Fruit fly (Drosophila melanogaster) whole organism, embryonic: Measurements from ENCODE around the gene CG42827.
A peak's percentile ranks its signal among the peaks of the same experiment; 100 is the strongest.

Experiments used
- Atf3 ChIP-seq: fragments of 200-800 bp; sonication (Bioruptor generic); optimal IDR thresholded peaks from 3 replicates; lab custom pipeline; 2016; ENCODE audit warnings: missing biosample characterization, missing genetic modification characterization
- Atf6 ChIP-seq: fragments of 200-800 bp; sonication (Bioruptor generic); IDR thresholded peaks from 2 replicates; pipeline ENCODE4 v1.3.6; 2022; ENCODE audit warnings: missing biosample characterization, missing genetic modification characterization
- CG11093 ChIP-seq: fragments of 200-800 bp; sonication (Bioruptor generic); IDR thresholded peaks from 3 replicates; pipeline ENCODE4 v1.3.6; 2022; ENCODE audit warnings: missing biosample characterization, missing genetic modification characterization
- CG12744 ChIP-seq: fragments of 200-800 bp; sonication (Bioruptor generic); optimal IDR thresholded peaks from 2 replicates; lab custom pipeline; 2016; ENCODE audit warnings: missing biosample characterization, missing genetic modification characterization
- CG14050 ChIP-seq: fragments of 200-800 bp; sonication (Bioruptor generic); IDR thresholded peaks from 3 replicates; pipeline ENCODE4 v1.3.6; 2022; ENCODE audit warnings: missing biosample characterization, missing genetic modification characterization
- CG15269 ChIP-seq: fragments of 200-800 bp; sonication (Bioruptor generic); optimal IDR thresholded peaks from 2 replicates; lab custom pipeline; 2018; ENCODE audit warnings: missing biosample characterization, mild to moderate bottlenecking, missing genetic modification characterization, moderate library complexity
- CG15514 ChIP-seq: fragments of 200-800 bp; sonication (Bioruptor generic); optimal IDR thresholded peaks from 3 replicates; lab custom pipeline; 2017; ENCODE audit warnings: missing biosample characterization, missing genetic modification characterization, mild to moderate bottlenecking, moderate library complexity, missing genetic modification reagents
- CG1602 ChIP-seq: fragments of 200-800 bp; sonication (Bioruptor generic); optimal IDR thresholded peaks from 3 replicates; lab custom pipeline; 2016; ENCODE audit warnings: missing biosample characterization, missing genetic modification characterization
- CG17359 ChIP-seq: fragments of 200-800 bp; sonication (Bioruptor generic); optimal IDR thresholded peaks from 3 replicates; lab custom pipeline; 2018; ENCODE audit warnings: missing biosample characterization, mild to moderate bottlenecking, missing genetic modification characterization, moderate library complexity
- CG18476 ChIP-seq: fragments of 200-800 bp; sonication (Bioruptor generic); optimal IDR thresholded peaks from 2 replicates; lab custom pipeline; 2016; ENCODE audit warnings: missing biosample characterization, mild to moderate bottlenecking, missing genetic modification characterization
- CG18619 ChIP-seq: fragments of 200-800 bp; sonication (Bioruptor generic); optimal IDR thresholded peaks from 3 replicates; lab custom pipeline; 2017; ENCODE audit warnings: missing biosample characterization, mild to moderate bottlenecking, missing genetic modification characterization
- CG2889 ChIP-seq: fragments of 200-800 bp; sonication (Bioruptor generic); IDR thresholded peaks from 3 replicates; pipeline ENCODE4 v1.3.6; 2022; ENCODE audit warnings: missing biosample characterization, missing genetic modification characterization
- CG30020 ChIP-seq: fragments of 200-800 bp; optimal IDR thresholded peaks from 2 replicates; lab custom pipeline; 2019; ENCODE audit warnings: missing biosample characterization, mild to moderate bottlenecking, missing genetic modification characterization, moderate library complexity
- CG4404 ChIP-seq: fragments of 200-800 bp; sonication (Bioruptor generic); IDR thresholded peaks from 2 replicates; pipeline ENCODE4 v1.3.6; 2022; ENCODE audit warnings: missing biosample characterization, missing genetic modification characterization
- CG5180 ChIP-seq: fragments of 200-800 bp; sonication (Bioruptor generic); optimal IDR thresholded peaks from 3 replicates; lab custom pipeline; 2017; ENCODE audit warnings: missing biosample characterization, missing genetic modification characterization, mild to moderate bottlenecking, moderate library complexity, missing genetic modification reagents
- CG7963 ChIP-seq: fragments of 200-800 bp; sonication (Bioruptor generic); IDR thresholded peaks from 3 replicates; pipeline ENCODE4 v1.3.6; 2022; ENCODE audit warnings: missing biosample characterization, missing genetic modification characterization; ENCODE audit not compliant: partially characterized antibody
- CG8089 ChIP-seq: fragments of 200-800 bp; sonication (Bioruptor generic); optimal IDR thresholded peaks from 3 replicates; lab custom pipeline; 2016; ENCODE audit warnings: missing biosample characterization, missing genetic modification characterization
- CG9817 ChIP-seq: fragments of 200-800 bp; sonication (Bioruptor generic); optimal IDR thresholded peaks from 2 replicates; lab custom pipeline; 2018; ENCODE audit warnings: missing biosample characterization, mild to moderate bottlenecking, missing genetic modification characterization, moderate library complexity
- Dad ChIP-seq: fragments of 200-800 bp; sonication (Bioruptor generic); optimal IDR thresholded peaks from 3 replicates; lab custom pipeline; 2016; ENCODE audit warnings: missing biosample characterization, missing genetic modification characterization
- Dbx ChIP-seq: fragments of 200-800 bp; sonication (Bioruptor generic); IDR thresholded peaks from 3 replicates; pipeline ENCODE4 v1.3.6; 2022; ENCODE audit warnings: missing biosample characterization, missing genetic modification characterization
- ERR ChIP-seq: fragments of 200-800 bp; sonication (Bioruptor generic); optimal IDR thresholded peaks from 2 replicates; lab custom pipeline; 2016; ENCODE audit warnings: missing biosample characterization, missing genetic modification characterization
- GATAe ChIP-seq: fragments of 200-800 bp; sonication (Bioruptor generic); conservative IDR thresholded peaks from 2 replicates; pipeline ENCODE4 v1.3.6; 2022; ENCODE audit warnings: missing biosample characterization, missing genetic modification characterization
- HLH3B ChIP-seq: fragments of 200-800 bp; sonication (Bioruptor generic); IDR thresholded peaks from 2 replicates; pipeline ENCODE4 v1.3.6; 2022; ENCODE audit warnings: missing biosample characterization, missing genetic modification characterization
- Hr39 ChIP-seq: fragments of >200 bp; optimal IDR thresholded peaks from 2 replicates; lab custom pipeline; 2017
- Kr ChIP-seq: fragments of 200-800 bp; sonication (Bioruptor generic); optimal IDR thresholded peaks from 2 replicates; lab custom pipeline; 2017; ENCODE audit warnings: missing biosample characterization, mild to moderate bottlenecking, missing genetic modification characterization
- Lpt ChIP-seq: fragments of >200 bp; optimal IDR thresholded peaks from 2 replicates; lab custom pipeline; 2018; ENCODE audit warnings: missing biosample characterization, missing genetic modification characterization
- Nf-YB ChIP-seq: fragments of 200-800 bp; sonication (Bioruptor generic); optimal IDR thresholded peaks from 3 replicates; lab custom pipeline; 2019; ENCODE audit warnings: missing biosample characterization, mild to moderate bottlenecking, missing genetic modification characterization, moderate library complexity
- Opbp ChIP-seq: fragments of 200-800 bp; sonication (Bioruptor generic); IDR thresholded peaks from 3 replicates; pipeline ENCODE4 v1.3.6; 2022; ENCODE audit warnings: missing biosample characterization, missing genetic modification characterization; ENCODE audit not compliant: partially characterized antibody
- Pdp1 ChIP-seq, 2 experiments: fragments of 200-800 bp; sonication (Bioruptor generic); optimal IDR thresholded peaks; 3 replicates each; lab custom pipeline; 2016; ENCODE audit warnings: missing biosample characterization in 2 of 2, missing genetic modification characterization in 2 of 2, mild to moderate bottlenecking in 1 of 2, moderate library complexity in 1 of 2
- Ptx1 ChIP-seq: fragments of 200-800 bp; sonication (Bioruptor generic); IDR thresholded peaks from 2 replicates; pipeline ENCODE4 v1.3.6; 2022; ENCODE audit warnings: missing biosample characterization, missing genetic modification characterization
- Rfx ChIP-seq: fragments of 200-800 bp; sonication (Bioruptor generic); IDR thresholded peaks from 2 replicates; pipeline ENCODE4 v1.3.6; 2022; ENCODE audit warnings: missing biosample characterization, missing genetic modification characterization
- TFAM ChIP-seq: fragments of 200-800 bp; sonication (Bioruptor generic); optimal IDR thresholded peaks from 2 replicates; lab custom pipeline; 2017; ENCODE audit warnings: missing biosample characterization, missing genetic modification characterization, inconsistent platforms
- ap ChIP-seq: fragments of 200-800 bp; sonication (Bioruptor generic); IDR thresholded peaks from 2 replicates; pipeline ENCODE4 v1.3.6; 2022; ENCODE audit warnings: missing biosample characterization, missing genetic modification characterization
- bbx ChIP-seq: fragments of 200-800 bp; sonication (Bioruptor generic); IDR thresholded peaks from 2 replicates; pipeline ENCODE4 v1.3.6; 2022; ENCODE audit warnings: missing biosample characterization, missing genetic modification characterization; ENCODE audit not compliant: partially characterized antibody
- bcd ChIP-seq: fragments of 200-800 bp; sonication (Bioruptor generic); optimal IDR thresholded peaks from 2 replicates; lab custom pipeline; 2017; ENCODE audit warnings: missing biosample characterization, mild to moderate bottlenecking, missing genetic modification characterization
- bsh ChIP-seq, 2 experiments: fragments of 200-800 bp; sonication (Bioruptor generic); optimal IDR thresholded peaks; 2 replicates each; lab custom pipeline; 2017 to 2018; ENCODE audit warnings: mild to moderate bottlenecking in 2 of 2, missing biosample characterization in 2 of 2, missing genetic modification characterization in 2 of 2, moderate library complexity in 1 of 2
- caup ChIP-seq: fragments of 200-800 bp; sonication (Bioruptor generic); optimal IDR thresholded peaks from 3 replicates; lab custom pipeline; 2017; ENCODE audit warnings: missing biosample characterization, mild to moderate bottlenecking, missing genetic modification characterization, moderate library complexity; ENCODE audit not compliant: severe bottlenecking
- dimm ChIP-seq: fragments of 200-800 bp; sonication (Bioruptor generic); IDR thresholded peaks from 2 replicates; pipeline ENCODE4 v1.3.6; 2022; ENCODE audit warnings: missing biosample characterization, missing genetic modification characterization
- fru ChIP-seq: fragments of >200 bp; optimal IDR thresholded peaks from 2 replicates; lab custom pipeline; 2017
- gcm2 ChIP-seq: fragments of 200-800 bp; sonication (Bioruptor generic); optimal IDR thresholded peaks from 2 replicates; lab custom pipeline; 2016; ENCODE audit warnings: missing biosample characterization, missing genetic modification characterization
- gem ChIP-seq: fragments of 200-800 bp; sonication (Bioruptor generic); optimal IDR thresholded peaks from 2 replicates; lab custom pipeline; 2019; ENCODE audit warnings: missing biosample characterization, mild to moderate bottlenecking, missing genetic modification characterization, moderate library complexity
- hth ChIP-seq: fragments of >200 bp; optimal IDR thresholded peaks from 2 replicates; lab custom pipeline; 2017; ENCODE audit warnings: inconsistent platforms
- kni ChIP-seq: fragments of 200-800 bp; sonication (Bioruptor generic); optimal IDR thresholded peaks from 3 replicates; lab custom pipeline; 2017; ENCODE audit warnings: mild to moderate bottlenecking, missing biosample characterization, missing genetic modification reagents, missing genetic modification characterization
- oc ChIP-seq: fragments of 200-800 bp; sonication (Bioruptor generic); optimal IDR thresholded peaks from 2 replicates; lab custom pipeline; 2018; ENCODE audit warnings: missing biosample characterization, mild to moderate bottlenecking, missing genetic modification characterization, moderate library complexity
- pnt ChIP-seq: fragments of 200-800 bp; sonication (Bioruptor generic); optimal IDR thresholded peaks from 3 replicates; lab custom pipeline; 2016; ENCODE audit warnings: missing biosample characterization, missing genetic modification characterization
- ranshi ChIP-seq: fragments of 200-800 bp; sonication (Bioruptor generic); IDR thresholded peaks from 2 replicates; pipeline ENCODE4 v1.3.6; 2022; ENCODE audit warnings: missing biosample characterization, missing genetic modification characterization
- row ChIP-seq: fragments of 200-800 bp; sonication (Bioruptor generic); IDR thresholded peaks from 3 replicates; pipeline ENCODE4 v1.3.6; 2022; ENCODE audit warnings: missing biosample characterization, missing genetic modification characterization
- stc ChIP-seq: fragments of 200-800 bp; sonication (Bioruptor generic); IDR thresholded peaks from 2 replicates; pipeline ENCODE4 v1.3.6; 2022; ENCODE audit warnings: missing biosample characterization, missing genetic modification characterization
- trh ChIP-seq: fragments of 200-800 bp; sonication (Bioruptor generic); optimal IDR thresholded peaks from 2 replicates; lab custom pipeline; 2016; ENCODE audit warnings: missing biosample characterization, missing genetic modification characterization
- vfl ChIP-seq: fragments of 200-800 bp; sonication (Bioruptor generic); optimal IDR thresholded peaks from 2 replicates; lab custom pipeline; 2016; ENCODE audit warnings: missing biosample characterization, missing genetic modification characterization
- zen2 ChIP-seq: fragments of 200-800 bp; sonication (Bioruptor generic); IDR thresholded peaks from 3 replicates; pipeline ENCODE4 v1.3.6; 2022; ENCODE audit warnings: missing biosample characterization, missing genetic modification characterization; ENCODE audit not compliant: partially characterized antibody

CG42827 gene

DNA sequence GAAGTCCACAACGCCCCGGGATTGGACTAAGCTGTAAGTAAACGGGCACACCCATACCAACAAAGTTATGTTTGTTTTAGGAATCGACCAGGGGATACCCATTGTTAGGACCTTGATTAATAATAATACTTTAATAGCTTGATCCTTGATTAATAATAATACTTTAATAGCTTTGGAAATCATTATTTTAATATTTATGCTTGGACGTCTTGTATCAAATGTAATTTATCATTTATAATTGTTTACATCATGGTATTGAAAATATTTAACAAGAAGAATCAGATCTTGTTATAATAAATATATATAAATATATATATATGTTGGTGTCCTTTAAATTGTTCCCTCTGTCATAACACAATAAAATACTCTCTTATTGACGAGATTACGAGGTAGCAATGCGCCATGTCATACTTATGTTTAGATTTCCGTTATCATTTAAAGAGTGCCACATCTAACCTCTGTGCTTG, 15.8 kb upstream of the CG42827 start (continued):
- TF ChIP-seq CG15514 (peak; percentile 33), CG2889 (peak; percentile 61; the same call in 1 of the 3 replicates), oc (tag; lab: Kevin White, UChicago) (peak; percentile 92), ranshi (GFP tag; lab: Robert Waterston, UW) (peak; percentile 80), CG18476 (peak; percentile 34), kni (GFP tag; lab: Kevin White, UChicago) (no peak), vfl (GFP tag; lab: Kevin White, UChicago) (no peak), ERR (no peak), Hr39 (no peak), trh (GFP tag; lab: Kevin White, UChicago) (peak; percentile 29), Lpt (GFP tag; lab: Kevin White, UChicago) (no peak), CG12744 (GFP tag; lab: Kevin White, UChicago) (no peak), TFAM (GFP tag; lab: Kevin White, UChicago) (no peak), stc (GFP tag; lab: Robert Waterston, UW) (peak; percentile 81), CG30020 (peak; percentile 71), CG17359 (tag; lab: Kevin White, UChicago) (peak; percentile 72), pnt (GFP tag; lab: Kevin White, UChicago) (no peak), ap (GFP tag; lab: Robert Waterston, UW) (peak; percentile 69), fru (no peak), Kr (no peak), CG14050 (peak; percentile 53; the same call in 1 of the 3 replicates), bcd (GFP tag; lab: Kevin White, UChicago) (peak; percentile 81), Nf-YB (GFP tag; lab: Kevin White, UChicago) (peak; percentile 82), caup (GFP tag; lab: Kevin White, UChicago) (peak; percentile 74), CG11093 (GFP tag; lab: Robert Waterston, UW) (peak; percentile 57; the same call in 2 of the 3 replicates), row (GFP tag; lab: Robert Waterston, UW) (peak; percentile 89), HLH3B (GFP tag; lab: Robert Waterston, UW) (peak; percentile 71), CG15269 (tag; lab: Kevin White, UChicago) (peak; percentile 97), bsh (GFP tag; optimal IDR thresholded peaks at IDR 0.05; lab: Kevin White, UChicago) (peak; percentile 64 to 93), Ptx1 (GFP tag; lab: Robert Waterston, UW) (peak; percentile 89), Dbx (GFP tag; lab: Robert Waterston, UW) (peak; percentile 46; the same call in 1 of the 3 replicates), Dad (no peak), CG4404 (GFP tag; lab: Robert Waterston, UW) (peak; percentile 48; the same call in 1 of the 2 replicates), CG18619 (GFP tag; lab: Kevin White, UChicago) (peak; percentile 88), gcm2 (GFP tag; lab: Kevin White, UChicago) (no peak), Atf6 (GFP tag; lab: Robert Waterston, UW) (peak; percentile 79), CG5180 (GFP tag; lab: Kevin White, UChicago) (peak; percentile 43), GATAe (GFP tag; lab: Robert Waterston, UW) (no peak), Atf3 (GFP tag; lab: Kevin White, UChicago) (no peak), Pdp1 (GFP tag; optimal IDR thresholded peaks at IDR 0.05; lab: Kevin White, UChicago) (peak in 1 of 2 experiments; percentile 22), CG7963 (GFP tag; lab: Robert Waterston, UW) (no peak), dimm (GFP tag; lab: Robert Waterston, UW) (no peak), CG9817 (tag; lab: Kevin White, UChicago) (peak; percentile 84), hth (lab: Kevin White, UChicago) (no peak), Rfx (GFP tag; lab: Robert Waterston, UW) (peak; percentile 75), CG8089 (GFP tag; lab: Kevin White, UChicago) (no peak), bbx (GFP tag; lab: Robert Waterston, UW) (no peak), gem (peak; percentile 95), zen2 (no peak), Opbp (GFP tag; lab: Robert Waterston, UW) (no peak), CG1602 (GFP tag; lab: Kevin White, UChicago) (peak; percentile 78)
